Worm (Caenorhabditis elegans): Measurements from ENCODE around the gene srh-279.

srh-279 gene

DNA sequence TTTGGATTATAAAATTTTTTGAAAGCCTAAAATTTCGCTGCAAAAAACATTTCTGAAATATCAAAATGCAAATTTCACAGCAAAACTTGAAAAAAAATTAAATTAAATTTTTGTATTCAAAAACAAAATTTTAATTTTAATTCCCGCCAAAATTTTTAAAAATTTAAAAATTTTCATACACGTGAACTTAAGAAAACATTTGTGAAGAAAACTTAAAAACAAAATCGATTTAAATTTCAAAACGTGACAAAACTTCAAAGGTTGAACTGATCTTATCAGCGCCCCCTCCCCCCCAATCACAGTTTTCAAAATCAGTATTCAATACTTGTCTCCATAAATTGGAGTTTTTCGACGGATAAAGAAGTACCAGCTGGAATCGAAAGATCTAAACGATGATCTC, 45.0 kb downstream of the srh-279 start, which contains the start of gene F21H7.5:
Gene F21H7.5 (plus strand): TSS at position 301 of the 400 bp plus-strand sequence.
- no peak for TF ChIP-seq B0310.2 (tag; optimal IDR thresholded peaks at IDR 0.05)
- TF ChIP-seq tbx-11 (GFP tag; IDR thresholded peaks at IDR 0.05) = no peak
- TF ChIP-seq hmg-4 (GFP tag; optimal IDR thresholded peaks at IDR 0.05) = no peak

DNA sequence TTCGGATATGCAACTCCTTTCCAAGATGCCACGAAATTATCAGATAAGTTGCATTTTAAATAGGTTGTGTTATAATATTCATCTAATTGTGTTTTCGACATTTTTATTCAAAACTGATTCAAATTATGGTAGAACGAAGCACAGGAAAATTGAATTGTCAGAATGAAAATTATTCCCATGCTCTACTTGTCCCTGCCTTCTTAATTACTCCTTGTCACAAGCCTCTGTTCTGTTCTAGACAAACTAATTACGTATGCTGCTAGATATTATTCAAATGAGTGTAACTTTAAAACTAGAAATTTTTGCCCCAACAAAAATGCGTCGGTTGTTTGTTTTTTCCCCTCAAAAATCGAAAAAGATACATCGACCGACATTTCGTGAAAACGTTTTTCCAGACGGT, 51.9 kb downstream of the srh-279 start, which contains the start of gene srh-104:
Gene srh-104 (minus strand): TSS at position 101 of the 400 bp plus-strand sequence.
- no peak for TF ChIP-seq tbx-37 (GFP tag; conservative IDR thresholded peaks at IDR 0.05)
- TF ChIP-seq pes-1 (GFP tag; IDR thresholded peaks at IDR 0.05) = no peak
- no peak for TF ChIP-seq flt-1 (GFP tag; IDR thresholded peaks at IDR 0.05)
- TF ChIP-seq hnd-1 (tag; optimal IDR thresholded peaks at IDR 0.05) = no peak
- no peak for TF ChIP-seq hmg-4 (GFP tag; optimal IDR thresholded peaks at IDR 0.05)
- no peak for TF ChIP-seq scrt-1 (GFP tag; IDR thresholded peaks at IDR 0.05)
- no peak for TF ChIP-seq sea-1 (GFP tag; conservative IDR thresholded peaks at IDR 0.05)
- no peak for TF ChIP-seq ama-1 (optimal IDR thresholded peaks at IDR 0.05)
- no peak for TF ChIP-seq ceh-13 (GFP tag; optimal IDR thresholded peaks at IDR 0.05)
- no peak for TF ChIP-seq hmbx-1 (tag; optimal IDR thresholded peaks at IDR 0.05)
- TF ChIP-seq tbx-11 (GFP tag; IDR thresholded peaks at IDR 0.05) = no peak
- TF ChIP-seq tra-4 (tag; optimal IDR thresholded peaks at IDR 0.05) = no peak

Measured in whole organism, early embryonic.